Fruit fly (Drosophila melanogaster): Measurements from ENCODE around the gene FASN1.

The FASN1 gene

DNA sequence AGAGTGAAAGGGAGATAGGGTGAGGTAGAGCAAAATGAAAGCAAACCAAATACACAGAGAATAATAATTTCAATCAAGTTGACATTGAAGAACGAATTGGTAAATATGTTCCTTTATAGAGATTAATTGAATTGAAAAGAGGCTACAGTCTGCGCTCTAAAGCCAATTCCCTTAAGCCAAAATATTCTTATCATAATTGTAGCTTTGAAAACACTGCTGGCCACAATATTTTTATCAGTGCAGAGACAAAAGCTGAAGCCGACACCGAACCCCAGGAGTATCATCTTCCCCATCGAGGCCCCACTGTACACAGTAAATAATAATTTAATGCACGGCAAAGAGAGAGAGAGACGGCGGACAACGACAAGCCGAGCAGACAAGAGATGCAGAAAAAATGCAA, 49.5 kb downstream of the FASN1 start:
- TF ChIP-seq CG10348 (GFP tag; IDR thresholded peaks at IDR 0.05) (peak; percentile 66), CG13204 (GFP tag; optimal IDR thresholded peaks at IDR 0.05) (peak; percentile 3), EcR (GFP tag; optimal IDR thresholded peaks at IDR 0.05) (no peak), CG17806 (tag; optimal IDR thresholded peaks at IDR 0.05) (peak; percentile 71), CG32121 (GFP tag; IDR thresholded peaks at IDR 0.05) (peak; percentile 88), gl (tag; optimal IDR thresholded peaks at IDR 0.05) (peak; percentile 43), Pif1A (GFP tag; optimal IDR thresholded peaks at IDR 0.05) (peak; percentile 82), CG8159 (tag; optimal IDR thresholded peaks at IDR 0.05) (peak; percentile 82), CG12605 (GFP tag; IDR thresholded peaks at IDR 0.05) (peak; percentile 64), rn (GFP tag; IDR thresholded peaks at IDR 0.05) (peak; percentile 80), CG34367 (tag; optimal IDR thresholded peaks at IDR 0.05) (peak; percentile 72), D1 (tag; optimal IDR thresholded peaks at IDR 0.05) (no peak), fd96Ca (GFP tag; IDR thresholded peaks at IDR 0.05) (peak; percentile 92), CG4496 (GFP tag; IDR thresholded peaks at IDR 0.05) (peak; percentile 92), CG8301 (tag; optimal IDR thresholded peaks at IDR 0.05) (peak; percentile 85), Ets98B (GFP tag; IDR thresholded peaks at IDR 0.05) (peak; percentile 85), CG15710 (tag; optimal IDR thresholded peaks at IDR 0.05) (peak; percentile 49), CG9948 (tag; optimal IDR thresholded peaks at IDR 0.05) (peak; percentile 69), CG14655 (GFP tag; optimal IDR thresholded peaks at IDR 0.05) (peak; percentile 90), Pif1B (GFP tag; optimal IDR thresholded peaks at IDR 0.05) (peak; percentile 75), Snoo (tag; optimal IDR thresholded peaks at IDR 0.05) (peak; percentile 68)

DNA sequence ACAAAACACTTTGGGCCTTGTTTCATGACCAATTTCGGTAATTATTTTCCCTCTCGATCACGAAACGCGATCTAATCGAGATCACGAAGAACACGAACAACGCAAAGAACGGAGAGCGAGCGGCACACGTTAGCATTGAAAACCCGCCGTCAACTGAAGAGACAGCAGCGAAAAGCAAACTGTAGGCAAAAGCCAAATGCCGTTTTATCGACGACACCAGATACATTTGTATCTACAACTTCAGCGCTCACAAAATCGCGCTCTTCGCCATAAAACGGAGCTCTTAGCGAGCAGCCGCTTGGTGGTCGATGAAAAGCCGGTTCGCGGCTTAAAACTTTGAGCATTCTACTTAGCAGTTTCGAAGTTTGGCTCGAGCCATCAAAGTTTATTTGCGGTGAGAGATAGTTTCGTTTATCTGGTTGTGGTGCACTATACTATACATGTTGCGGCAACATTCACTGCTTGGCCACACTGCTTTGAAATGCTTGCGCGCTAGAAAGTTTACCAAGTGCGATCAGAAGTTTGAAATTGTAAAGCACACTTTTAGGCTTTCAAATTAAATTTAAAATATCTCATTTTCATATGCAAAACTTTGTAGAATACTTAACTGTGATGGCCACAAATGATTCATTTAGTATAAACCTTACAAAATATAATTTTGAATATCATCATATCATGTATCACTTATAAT, 51.7 kb downstream of the FASN1 start:
- TF ChIP-seq D1 (tag; optimal IDR thresholded peaks at IDR 0.05) (peak; percentile 48), CG8159 (tag; optimal IDR thresholded peaks at IDR 0.05) (no peak)

DNA sequence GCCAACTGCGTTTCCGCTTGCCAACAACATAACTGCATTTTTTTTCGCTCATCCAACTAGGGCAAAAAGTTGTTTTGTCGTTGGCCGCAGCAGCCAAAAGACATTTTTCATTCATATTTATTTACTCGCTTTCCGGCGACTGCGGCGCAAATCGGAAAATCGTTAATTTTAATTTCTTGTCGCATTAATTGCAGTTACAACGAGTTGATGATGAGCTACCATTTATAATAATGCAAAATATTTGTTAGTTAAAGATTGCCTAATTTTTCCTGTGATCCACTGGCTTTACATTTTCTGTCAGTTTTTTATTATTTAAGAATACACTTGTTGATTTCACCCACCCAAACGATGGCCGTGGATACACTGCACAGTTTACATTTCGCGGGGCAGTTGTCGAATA, 53.0 kb downstream of the FASN1 start, which contains the start of gene PpD6:
Gene PpD6, plus strand, starts transcription at position 301 of the 400 bp plus-strand sequence.
- no peak for TF ChIP-seq CG32121 (GFP tag; IDR thresholded peaks at IDR 0.05)
- TF ChIP-seq CG4496 (GFP tag; IDR thresholded peaks at IDR 0.05) = no peak
- TF ChIP-seq Pif1A (GFP tag; optimal IDR thresholded peaks at IDR 0.05) = no peak
- TF ChIP-seq CG12605 (GFP tag; IDR thresholded peaks at IDR 0.05) = no peak
- TF ChIP-seq CG8159 (tag; optimal IDR thresholded peaks at IDR 0.05) = no peak
- TF ChIP-seq fd96Ca (GFP tag; IDR thresholded peaks at IDR 0.05) = no peak
- TF ChIP-seq CG13204 (GFP tag; optimal IDR thresholded peaks at IDR 0.05) = no peak

DNA sequence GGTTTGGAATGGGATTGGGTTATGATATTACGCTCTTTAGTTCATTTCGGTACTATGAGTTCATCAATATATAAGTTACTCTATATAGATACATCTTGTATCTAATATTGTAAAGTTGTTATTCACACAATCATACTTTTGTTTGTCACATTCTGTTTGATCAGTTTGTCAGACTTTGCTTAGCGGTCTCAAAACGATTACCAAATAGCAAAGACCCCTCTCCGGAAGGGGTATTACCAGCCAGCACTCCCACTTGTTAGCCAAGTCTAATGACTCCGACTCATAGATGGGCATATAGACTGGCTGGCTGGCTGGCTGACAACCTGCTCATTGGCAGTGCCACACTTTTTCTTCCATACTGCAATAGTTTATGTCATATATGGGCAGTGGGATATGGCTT, 57.7 kb downstream of the FASN1 start:
- peak; percentile 17 for TF ChIP-seq CG14655 (GFP tag; optimal IDR thresholded peaks at IDR 0.05)
- TF ChIP-seq CG13204 (GFP tag; optimal IDR thresholded peaks at IDR 0.05) = no peak
- peak; percentile 5 for TF ChIP-seq CG8301 (tag; optimal IDR thresholded peaks at IDR 0.05)
- TF ChIP-seq fd96Ca (GFP tag; IDR thresholded peaks at IDR 0.05) = no peak
- no peak for TF ChIP-seq CG17806 (tag; optimal IDR thresholded peaks at IDR 0.05)
- no peak for TF ChIP-seq EcR (GFP tag; optimal IDR thresholded peaks at IDR 0.05)

DNA sequence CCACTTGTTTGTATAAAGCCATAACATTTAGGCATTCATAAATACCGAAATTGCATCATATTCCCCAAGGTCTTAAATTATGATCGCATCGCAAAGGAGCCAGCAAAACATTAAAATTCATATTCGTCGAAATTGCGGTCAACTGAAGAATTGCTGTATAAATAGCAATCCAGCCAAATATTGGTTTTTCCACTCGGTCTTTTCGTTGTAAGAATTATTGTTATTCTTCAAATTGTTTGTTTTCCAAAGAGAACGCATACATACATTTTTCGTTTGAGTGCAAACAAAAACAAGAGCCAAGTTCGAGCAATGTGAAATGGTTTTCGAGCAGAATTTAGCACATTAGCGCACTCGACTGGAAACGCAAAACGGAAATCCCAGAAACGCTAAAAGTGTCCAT, 58.5 kb downstream of the FASN1 start:
- no peak for TF ChIP-seq D1 (tag; optimal IDR thresholded peaks at IDR 0.05)
- TF ChIP-seq gl (tag; optimal IDR thresholded peaks at IDR 0.05) = no peak
- no peak for TF ChIP-seq fd96Ca (GFP tag; IDR thresholded peaks at IDR 0.05)
- no peak for TF ChIP-seq Snoo (tag; optimal IDR thresholded peaks at IDR 0.05)
